Fruit fly (Drosophila melanogaster) S2 (cell line): ENCODE results near the gene wa-cup.

Source experiments
- CG8478 ChIP-seq: fragments of >200 bp; optimal IDR thresholded peaks from 2 replicates; lab custom pipeline; 2018
- CTCF ChIP-seq, 2 experiments: fragments of >200 bp; optimal IDR thresholded peaks; 2 replicates each; lab custom pipeline; 2018

wa-cup gene

DNA sequence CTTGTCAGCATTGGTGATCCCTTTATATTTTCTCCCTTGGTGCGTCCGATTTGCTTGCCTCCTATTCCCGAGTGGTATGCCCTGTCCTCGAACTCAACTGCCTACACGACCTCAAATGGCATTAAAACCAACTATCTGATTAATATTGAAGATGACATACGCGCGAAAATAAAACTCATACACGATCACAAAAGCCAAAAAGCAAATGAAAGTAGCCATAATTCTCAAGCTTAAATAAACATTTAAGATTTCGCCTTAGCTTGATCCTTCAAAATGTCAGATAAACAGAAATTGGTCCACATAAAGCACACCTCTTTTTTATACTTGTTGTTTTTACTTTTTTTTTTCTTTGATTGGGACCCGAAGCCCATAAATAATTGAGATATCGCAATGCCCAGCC, at the start of gene wa-cup:
Gene wa-cup (plus strand): TSS at position 301 of the 400 bp plus-strand sequence.
- no peak for TF ChIP-seq CG8478 (lab: Kevin White, UChicago)
- no peak for TF ChIP-seq CTCF (optimal IDR thresholded peaks at IDR 0.05; lab: Kevin White, UChicago)

DNA sequence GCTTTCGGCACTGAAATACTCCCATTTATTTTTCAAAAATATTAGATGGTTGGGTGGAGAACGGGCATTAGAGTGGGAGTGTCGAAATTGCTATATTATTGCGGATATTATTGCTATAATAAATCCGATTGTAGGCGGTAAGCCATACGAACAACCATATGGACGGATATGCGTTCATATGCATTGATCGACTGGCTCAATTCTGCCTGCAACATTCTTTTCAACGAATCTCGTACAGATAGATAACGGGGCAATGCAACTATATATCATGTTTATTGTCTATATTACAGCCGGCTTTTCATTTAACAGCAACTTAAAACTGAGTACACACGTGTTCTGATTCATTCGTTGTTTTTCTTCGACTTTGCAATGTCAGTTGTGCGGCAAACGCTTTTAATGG, 29.5 kb upstream of the wa-cup start, which contains the start of gene CG42650:
Gene CG42650 (plus strand): TSS at position 301 of the 400 bp plus-strand sequence.
- TF ChIP-seq CG8478 (lab: Kevin White, UChicago) (no peak), CTCF (optimal IDR thresholded peaks at IDR 0.05; lab: Kevin White, UChicago) (no peak)

DNA sequence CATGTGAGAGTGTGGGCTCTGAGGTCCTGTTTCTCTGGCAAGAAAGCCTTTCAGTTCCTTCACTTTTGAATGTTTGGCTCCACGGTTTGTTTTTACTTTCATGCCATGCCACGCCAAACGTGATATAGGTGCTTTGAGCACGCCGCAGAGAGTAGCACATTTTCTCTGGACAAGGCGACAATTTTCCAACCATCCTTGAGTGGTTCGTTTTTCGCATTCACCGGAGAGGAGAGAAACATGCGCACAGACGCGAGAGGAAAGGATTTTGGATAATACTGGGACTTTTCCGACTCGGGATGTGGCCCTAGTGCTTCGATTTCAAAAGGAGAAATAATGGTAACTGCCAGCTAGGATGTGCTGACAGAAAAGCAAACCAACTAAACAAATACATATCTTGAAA, 26.5 kb upstream of the wa-cup start:
- TF ChIP-seq CG8478 (lab: Kevin White, UChicago) = no peak
- no peak for TF ChIP-seq CTCF (optimal IDR thresholded peaks at IDR 0.05; lab: Kevin White, UChicago)

DNA sequence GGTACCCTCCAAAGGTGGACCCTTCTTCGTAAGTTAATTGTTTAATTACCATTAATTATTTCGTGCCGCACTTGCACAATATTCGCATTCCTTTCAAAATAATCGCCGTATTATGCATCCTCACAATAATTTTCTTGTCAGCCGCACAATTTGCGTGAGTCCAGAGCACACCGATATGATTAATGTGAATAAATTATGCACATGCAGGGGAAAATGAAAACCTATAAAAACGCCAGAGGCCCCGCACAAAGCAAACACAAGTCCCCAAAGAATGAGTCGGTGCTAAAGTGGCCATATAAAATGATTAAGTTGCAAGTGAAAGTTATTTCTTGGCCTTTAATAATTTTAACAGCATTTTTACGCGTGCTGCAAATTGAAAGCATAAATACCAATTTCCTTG, 14.0 kb upstream of the wa-cup start, which contains the start of gene Ir84a:
Gene Ir84a (plus strand): TSS at position 301 of the 400 bp plus-strand sequence.
- TF ChIP-seq CG8478 (lab: Kevin White, UChicago) (no peak), CTCF (optimal IDR thresholded peaks at IDR 0.05; lab: Kevin White, UChicago) (no peak)

DNA sequence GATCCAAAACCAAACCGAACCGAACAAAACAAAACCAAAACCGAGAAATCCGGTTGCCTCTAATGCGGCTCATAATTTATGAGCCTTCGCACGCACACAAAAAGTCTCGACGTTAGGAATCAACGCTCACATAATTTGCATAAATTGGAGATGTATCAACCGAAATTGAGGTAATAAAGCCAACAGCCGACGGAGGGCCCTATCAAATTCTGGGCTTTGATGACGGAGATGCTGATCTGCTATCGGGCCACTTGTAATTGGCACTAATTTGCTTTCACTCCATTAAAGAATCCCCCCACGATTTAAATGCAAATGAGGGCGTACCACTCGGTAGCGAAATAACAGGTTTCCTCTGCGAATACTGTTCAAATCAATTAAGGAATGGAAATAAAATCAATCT, 18.3 kb downstream of the wa-cup start:
- TF ChIP-seq CG8478 (lab: Kevin White, UChicago) (no peak), CTCF (optimal IDR thresholded peaks at IDR 0.05; lab: Kevin White, UChicago) (no peak)

DNA sequence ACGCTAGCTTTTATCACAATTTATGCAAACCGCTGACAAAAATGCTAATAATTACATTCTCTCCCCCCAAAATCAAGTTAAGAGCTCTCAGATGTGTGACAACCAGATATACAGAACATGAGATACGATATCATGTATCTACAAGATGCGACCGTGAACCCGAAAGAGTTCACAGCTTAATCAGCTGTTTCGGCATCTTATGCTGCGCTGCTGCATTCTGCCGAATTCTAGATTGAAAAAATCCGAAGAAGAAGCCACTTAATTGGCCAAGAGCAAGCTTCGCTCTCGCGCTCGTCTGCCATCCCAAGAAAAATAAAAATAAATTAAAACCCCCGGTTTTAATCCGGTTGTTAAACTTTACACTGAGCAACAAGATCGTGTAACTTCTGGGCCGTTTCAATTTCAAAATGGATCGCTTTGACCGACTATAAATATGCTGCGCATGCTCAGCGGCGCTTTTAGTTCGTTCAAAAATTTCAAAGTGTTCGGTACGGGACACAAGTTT, 18.8 kb downstream of the wa-cup start, which contains the start of gene CG14598:
Gene CG14598 (plus strand): TSS at position 455 of the 505 bp plus-strand sequence.
- no peak for TF ChIP-seq CG8478 (lab: Kevin White, UChicago)
- TF ChIP-seq CTCF (optimal IDR thresholded peaks at IDR 0.05; lab: Kevin White, UChicago) = no peak

DNA sequence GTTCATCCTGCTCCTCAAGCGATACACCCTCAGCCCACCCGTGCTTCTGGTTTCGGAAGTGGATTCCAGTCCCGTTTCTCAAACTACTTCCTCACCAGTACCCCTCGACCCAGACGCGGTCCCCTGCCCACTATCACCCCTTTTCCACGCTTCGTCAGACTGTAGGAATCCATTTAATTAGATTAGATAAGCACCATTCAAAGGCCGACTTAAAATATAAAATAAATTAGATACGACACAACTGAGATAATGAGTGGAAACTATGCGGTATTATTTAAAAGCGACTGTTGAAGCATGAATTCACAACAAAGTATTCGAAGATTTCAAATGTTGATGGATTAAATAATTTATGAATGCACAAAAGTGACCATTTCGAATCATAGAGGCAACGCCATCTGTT, 20.8 kb downstream of the wa-cup start:
- TF ChIP-seq CTCF (optimal IDR thresholded peaks at IDR 0.05; lab: Kevin White, UChicago) = no peak

DNA sequence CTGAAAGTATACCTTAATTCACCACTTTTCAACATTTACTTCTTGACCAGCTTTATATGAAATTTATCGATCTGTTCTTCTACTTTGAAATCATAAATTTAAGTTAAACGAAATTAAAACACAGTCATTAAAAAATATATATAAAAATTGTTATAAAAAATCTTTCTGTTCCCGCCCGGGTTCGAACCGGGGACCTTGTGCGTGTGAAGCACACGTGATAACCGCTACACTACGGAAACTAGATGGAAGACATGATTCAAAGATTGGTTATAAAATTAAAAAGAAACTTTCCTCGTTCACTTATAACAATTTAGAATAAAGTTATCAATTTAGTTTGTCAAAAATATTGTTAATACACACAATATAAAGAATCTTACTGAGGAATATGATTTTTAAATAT, 51.3 kb downstream of the wa-cup start:
- no peak for TF ChIP-seq CG8478 (lab: Kevin White, UChicago)
- no peak for TF ChIP-seq CTCF (optimal IDR thresholded peaks at IDR 0.05; lab: Kevin White, UChicago)
